Worm (Caenorhabditis elegans) whole organism, young adult: ENCODE measurements around the gene cpar-1.

ENCODE experiments used
- B0019.2 ChIP-seq: fragments of 200-800 bp; sonication (Bioruptor generic); conservative IDR thresholded peaks from 2 replicates; pipeline ENCODE4 v1.3.6; 2022; ENCODE audit warnings: missing genetic modification reagents, missing genetic modification characterization, missing compliant biosample characterization
- B0035.1 ChIP-seq: sonication (generic microtip); optimal IDR thresholded peaks from 2 replicates; lab custom pipeline; 2016; ENCODE audit warnings: missing genetic modification characterization, mild to moderate bottlenecking, missing compliant biosample characterization, missing genotype, missing genetic modification reagents
- B0336.3 ChIP-seq: fragments of 200-800 bp; sonication (Bioruptor generic); IDR thresholded peaks from 2 replicates; pipeline ENCODE4 v1.3.6; 2022; ENCODE audit warnings: missing genetic modification characterization, missing compliant biosample characterization
- D2030.7 ChIP-seq: fragments of 200-800 bp; sonication (Bioruptor generic); IDR thresholded peaks from 2 replicates; pipeline ENCODE4 v1.3.6; 2022; ENCODE audit warnings: missing genetic modification reagents, missing genetic modification characterization, missing compliant biosample characterization
- F22D6.2 ChIP-seq: sonication (generic microtip); optimal IDR thresholded peaks from 2 replicates; lab custom pipeline; 2016; ENCODE audit warnings: mild to moderate bottlenecking, missing genetic modification characterization, missing compliant biosample characterization
- F33H1.4 ChIP-seq: fragments of 200-800 bp; sonication (Bioruptor generic); IDR thresholded peaks from 2 replicates; pipeline ENCODE4 v1.3.6; 2022; ENCODE audit warnings: missing genetic modification reagents, missing genetic modification characterization, missing compliant biosample characterization
- F57C9.4 ChIP-seq: sonication (generic microtip); optimal IDR thresholded peaks from 2 replicates; lab custom pipeline; 2017; ENCODE audit warnings: mild to moderate bottlenecking, missing genetic modification characterization, missing compliant biosample characterization
- K12H6.12 ChIP-seq: fragments of 200-800 bp; sonication (Bioruptor generic); optimal IDR thresholded peaks from 2 replicates; lab custom pipeline; 2018; ENCODE audit warnings: mild to moderate bottlenecking, missing genetic modification characterization, missing compliant biosample characterization
- Y53F4B.3 ChIP-seq: fragments of 200-800 bp; sonication (Bioruptor generic); IDR thresholded peaks from 2 replicates; pipeline ENCODE4 v1.3.6; 2022; ENCODE audit warnings: missing genetic modification reagents, missing genetic modification characterization, missing compliant biosample characterization
- Y56A3A.18 ChIP-seq: fragments of 200-800 bp; sonication (Bioruptor generic); IDR thresholded peaks from 2 replicates; pipeline ENCODE4 v1.3.6; 2022; ENCODE audit warnings: missing genetic modification reagents, missing genetic modification characterization, missing compliant biosample characterization
- Y95B8A.8 ChIP-seq: fragments of 200-800 bp; sonication (Bioruptor generic); IDR thresholded peaks from 2 replicates; pipeline ENCODE4 v1.3.6; 2022; ENCODE audit warnings: missing genetic modification reagents, missing genetic modification characterization, missing compliant biosample characterization
- ama-1 ChIP-seq, 3 experiments: fragments of 150-350 bp in 1 of 3; sonication (generic microtip) in 2 of 3; optimal IDR thresholded peaks; 2 replicates each; lab custom pipeline; 2014 to 2018; ENCODE audit warnings: missing biosample characterization in 2 of 3, missing genetic modification characterization in 2 of 3, missing genetic modification reagents in 2 of 3
- attf-5 ChIP-seq: fragments of 200-800 bp; sonication (Bioruptor generic); optimal IDR thresholded peaks from 2 replicates; lab custom pipeline; 2018; ENCODE audit warnings: mild to moderate bottlenecking, missing genetic modification characterization, missing compliant biosample characterization
- cebp-1 ChIP-seq, 2 experiments: fragments of 200-800 bp in 1 of 2; sonication (Bioruptor generic) in 1 of 2; sonication (generic microtip) in 1 of 2; IDR thresholded peaks in 1 of 2; optimal IDR thresholded peaks in 1 of 2; 2 replicates each; pipeline versions ENCODE4 v1.3.6 to Lab custom; 2017 to 2022; ENCODE audit warnings: missing compliant biosample characterization in 2 of 2, missing genetic modification characterization in 2 of 2, mild to moderate bottlenecking in 1 of 2, missing genetic modification reagents in 1 of 2, moderate library complexity in 1 of 2
- ceh-27 ChIP-seq: fragments of 200-800 bp; sonication (Bioruptor generic); optimal IDR thresholded peaks from 2 replicates; lab custom pipeline; 2018; ENCODE audit warnings: mild to moderate bottlenecking, missing genetic modification characterization, moderate library complexity, missing compliant biosample characterization
- ceh-40 ChIP-seq: fragments of 200-800 bp; sonication (Bioruptor generic); IDR thresholded peaks from 2 replicates; pipeline ENCODE4 v1.3.6; 2022; ENCODE audit warnings: missing genetic modification characterization, missing compliant biosample characterization
- ceh-58 ChIP-seq: fragments of 200-800 bp; sonication (Bioruptor generic); IDR thresholded peaks from 2 replicates; pipeline ENCODE4 v1.3.6; 2022; ENCODE audit warnings: missing genetic modification characterization, missing compliant biosample characterization
- ceh-91 ChIP-seq: fragments of 200-800 bp; sonication (Bioruptor generic); IDR thresholded peaks from 2 replicates; pipeline ENCODE4 v1.3.6; 2022; ENCODE audit warnings: missing genetic modification reagents, missing genetic modification characterization, missing compliant biosample characterization
- chd-7 ChIP-seq: sonication (generic microtip); optimal IDR thresholded peaks from 2 replicates; lab custom pipeline; 2016; ENCODE audit warnings: mild to moderate bottlenecking, missing genetic modification characterization, moderate library complexity, missing compliant biosample characterization
- die-1 ChIP-seq: sonication (generic microtip); optimal IDR thresholded peaks from 2 replicates; lab custom pipeline; 2016; ENCODE audit warnings: missing genotype, mild to moderate bottlenecking, missing genetic modification characterization, missing compliant biosample characterization
- egl-44 ChIP-seq: fragments of 200-800 bp; sonication (Bioruptor generic); IDR thresholded peaks from 2 replicates; pipeline ENCODE4 v1.3.6; 2022; ENCODE audit warnings: missing genetic modification reagents, missing genetic modification characterization, missing compliant biosample characterization
- egrh-3 ChIP-seq: fragments of 200-800 bp; sonication (Bioruptor generic); IDR thresholded peaks from 2 replicates; pipeline ENCODE4 v1.3.6; 2022; ENCODE audit warnings: missing genetic modification reagents, missing genetic modification characterization, missing compliant biosample characterization
- gei-17 ChIP-seq: fragments of 200-800 bp; sonication (Bioruptor generic); optimal IDR thresholded peaks from 2 replicates; lab custom pipeline; 2018; ENCODE audit warnings: mild to moderate bottlenecking, missing genetic modification characterization, missing compliant biosample characterization
- hmg-1.2 ChIP-seq: fragments of 200-800 bp; sonication (Bioruptor generic); IDR thresholded peaks from 2 replicates; pipeline ENCODE4 v1.3.6; 2022; ENCODE audit warnings: missing genetic modification reagents, missing genetic modification characterization, missing compliant biosample characterization
- hmg-20 ChIP-seq: fragments of 200-800 bp; sonication (Bioruptor generic); IDR thresholded peaks from 2 replicates; pipeline ENCODE4 v1.3.6; 2022; ENCODE audit warnings: missing genetic modification reagents, missing genetic modification characterization, missing compliant biosample characterization
- hrde-1 ChIP-seq: sonication (generic microtip); optimal IDR thresholded peaks from 2 replicates; lab custom pipeline; 2016; ENCODE audit warnings: missing genetic modification characterization, mild to moderate bottlenecking, missing compliant biosample characterization, moderate library complexity, missing genotype, missing genetic modification reagents, borderline replicate concordance
- hsf-1 ChIP-seq: fragments of 200-800 bp; sonication (Bioruptor generic); IDR thresholded peaks from 2 replicates; pipeline ENCODE4 v1.3.6; 2022; ENCODE audit warnings: missing genetic modification reagents, missing genetic modification characterization, missing compliant biosample characterization
- let-526 ChIP-seq: fragments of 200-800 bp; sonication (Bioruptor generic); IDR thresholded peaks from 2 replicates; pipeline ENCODE4 v1.3.6; 2022; ENCODE audit warnings: missing genetic modification reagents, missing genetic modification characterization, missing compliant biosample characterization
- lin-35 ChIP-seq, 3 experiments: fragments of 150-350 bp in 2 of 3; sonication (generic microtip) in 1 of 3; optimal IDR thresholded peaks; 2 replicates each; lab custom pipeline; 2014 to 2018; ENCODE audit warnings: missing biosample characterization in 3 of 3, missing genetic modification characterization in 3 of 3, missing genetic modification reagents in 3 of 3
- madf-3 ChIP-seq: fragments of 200-800 bp; sonication (Bioruptor generic); IDR thresholded peaks from 2 replicates; pipeline ENCODE4 v1.3.6; 2022; ENCODE audit warnings: missing genetic modification reagents, missing genetic modification characterization, missing compliant biosample characterization
- madf-8 ChIP-seq: fragments of 200-800 bp; sonication (Bioruptor generic); conservative IDR thresholded peaks from 2 replicates; pipeline ENCODE4 v1.3.6; 2022; ENCODE audit warnings: missing genetic modification reagents, missing genetic modification characterization, missing compliant biosample characterization
- mcd-1 ChIP-seq: fragments of 200-800 bp; sonication (Bioruptor generic); IDR thresholded peaks from 2 replicates; pipeline ENCODE4 v1.3.6; 2022; ENCODE audit warnings: missing genetic modification reagents, missing genetic modification characterization, missing compliant biosample characterization
- nhr-80 ChIP-seq: sonication (generic microtip); optimal IDR thresholded peaks from 2 replicates; lab custom pipeline; 2016; ENCODE audit warnings: missing genetic modification characterization, missing compliant biosample characterization
- pbrm-1 ChIP-seq: fragments of 200-800 bp; sonication (Bioruptor generic); IDR thresholded peaks from 2 replicates; pipeline ENCODE4 v1.3.6; 2022; ENCODE audit warnings: missing genetic modification reagents, missing genetic modification characterization, missing compliant biosample characterization
- pha-4 ChIP-seq: fragments of 150-350 bp; sonication (generic microtip); optimal IDR thresholded peaks from 2 replicates; lab custom pipeline; 2014; ENCODE audit warnings: missing biosample characterization, missing genetic modification reagents, missing genetic modification characterization
- rcor-1 ChIP-seq: fragments of 200-800 bp; sonication (Bioruptor generic); IDR thresholded peaks from 2 replicates; pipeline ENCODE4 v1.3.6; 2022; ENCODE audit warnings: missing genetic modification reagents, missing genetic modification characterization, missing compliant biosample characterization
- sea-2 ChIP-seq: fragments of 200-800 bp; sonication (Bioruptor generic); IDR thresholded peaks from 2 replicates; pipeline ENCODE4 v1.3.6; 2022; ENCODE audit warnings: missing genetic modification characterization, missing compliant biosample characterization
- snpc-1.1 ChIP-seq: sonication (generic microtip); optimal IDR thresholded peaks from 2 replicates; lab custom pipeline; 2017; ENCODE audit warnings: missing genetic modification characterization, mild to moderate bottlenecking, missing compliant biosample characterization, antibody characterized with exemption, moderate library complexity, missing genotype, missing genetic modification reagents; ENCODE audit not compliant: insufficient read depth
- snpc-1.3 ChIP-seq: sonication (generic microtip); optimal IDR thresholded peaks from 2 replicates; lab custom pipeline; 2017; ENCODE audit warnings: missing genetic modification characterization, mild to moderate bottlenecking, missing compliant biosample characterization, antibody characterized with exemption, moderate library complexity, missing genotype, missing genetic modification reagents; ENCODE audit not compliant: insufficient read depth
- snpc-3.4 ChIP-seq: sonication (generic microtip); optimal IDR thresholded peaks from 2 replicates; lab custom pipeline; 2017; ENCODE audit warnings: missing genetic modification characterization, mild to moderate bottlenecking, missing compliant biosample characterization, antibody characterized with exemption, moderate library complexity, missing genotype, missing genetic modification reagents
- somi-1 ChIP-seq: fragments of 200-800 bp; sonication (Bioruptor generic); optimal IDR thresholded peaks from 2 replicates; lab custom pipeline; 2018; ENCODE audit warnings: mild to moderate bottlenecking, missing genetic modification characterization, missing compliant biosample characterization
- tbp1 ChIP-seq: fragments of 200-800 bp; sonication (Bioruptor generic); optimal IDR thresholded peaks from 2 replicates; lab custom pipeline; 2018; ENCODE audit warnings: mild to moderate bottlenecking, missing genetic modification characterization, missing compliant biosample characterization
- tbx-9 ChIP-seq: sonication (generic microtip); optimal IDR thresholded peaks from 2 replicates; lab custom pipeline; 2016; ENCODE audit warnings: borderline replicate concordance, missing genetic modification characterization, inconsistent platforms, missing compliant biosample characterization
- tlf-1 ChIP-seq: fragments of 200-800 bp; sonication (Bioruptor generic); optimal IDR thresholded peaks from 2 replicates; lab custom pipeline; 2018; ENCODE audit warnings: mild to moderate bottlenecking, missing genetic modification characterization, missing compliant biosample characterization
- unc-130 ChIP-seq: sonication (generic microtip); optimal IDR thresholded peaks from 2 replicates; lab custom pipeline; 2016; ENCODE audit warnings: missing genetic modification reagents, missing genetic modification characterization, missing compliant biosample characterization
- ztf-18 ChIP-seq: sonication (generic microtip); optimal IDR thresholded peaks from 2 replicates; lab custom pipeline; 2016; ENCODE audit warnings: missing genotype, mild to moderate bottlenecking, missing genetic modification characterization, missing compliant biosample characterization
- ztf-25 ChIP-seq: fragments of 200-800 bp; sonication (Bioruptor generic); IDR thresholded peaks from 2 replicates; pipeline ENCODE4 v1.3.6; 2022; ENCODE audit warnings: missing genetic modification reagents, missing genetic modification characterization, missing compliant biosample characterization

Gene cpar-1

ce11 chrIII:9467095-9467494 is 33.2 kb downstream of the cpar-1 start, which contains the start of gene baf-1 (continued):
- TF ChIP-seq egl-44 (GFP tag; lab: Robert Waterston, UW) (no peak), chd-7 (no peak), tlf-1 (GFP tag; lab: Kevin White, UChicago) (peak; percentile 7), ztf-25 (GFP tag; lab: Robert Waterston, UW) (no peak), ama-1 (optimal IDR thresholded peaks at IDR 0.05; lab: Kevin White, UChicago) (no peak), ama-1 (GFP tag; optimal IDR thresholded peaks at IDR 0.05; lab: Kevin White, UChicago) (no peak), cebp-1 (GFP tag; IDR thresholded peaks at IDR 0.05; lab: Robert Waterston, UW) (peak; percentile 21; the same call in 1 of the 2 replicates), cebp-1 (tag; optimal IDR thresholded peaks at IDR 0.05; lab: Kevin White, UChicago) (peak; percentile 92), ceh-58 (GFP tag; lab: Robert Waterston, UW) (no peak), Y95B8A.8 (GFP tag; lab: Robert Waterston, UW) (no peak), hrde-1 (tag; lab: Kevin White, UChicago) (no peak), let-526 (no peak), hmg-1.2 (peak; percentile 97), hmg-20 (GFP tag; lab: Robert Waterston, UW) (no peak), lin-35 (GFP tag; optimal IDR thresholded peaks at IDR 0.05; lab: Kevin White, UChicago) (peak in 1 of 3 experiments; percentile 51), unc-130 (peak; percentile 25), rcor-1 (GFP tag; lab: Robert Waterston, UW) (no peak), F33H1.4 (GFP tag; lab: Robert Waterston, UW) (no peak), ceh-40 (GFP tag; lab: Robert Waterston, UW) (no peak), snpc-1.1 (tag; lab: Kevin White, UChicago) (no peak), D2030.7 (GFP tag; lab: Robert Waterston, UW) (peak; percentile 27; the same call in 1 of the 2 replicates), madf-3 (GFP tag; lab: Robert Waterston, UW) (no peak), ceh-91 (GFP tag; lab: Robert Waterston, UW) (peak; percentile 43; the same call in 1 of the 2 replicates), madf-8 (0 out of 2 replicates have a peak, but pooled peaks have one; percentile 15), F57C9.4 (tag; lab: Kevin White, UChicago) (no peak), sea-2 (GFP tag; lab: Robert Waterston, UW) (no peak), Y53F4B.3 (GFP tag; lab: Robert Waterston, UW) (no peak), ztf-18 (tag; lab: Kevin White, UChicago) (peak; percentile 33), gei-17 (no peak), B0035.1 (tag; lab: Kevin White, UChicago) (no peak), Y56A3A.18 (GFP tag; lab: Robert Waterston, UW) (no peak), hsf-1 (peak; percentile 41; the same call in 1 of the 2 replicates), attf-5 (peak; percentile 81), F22D6.2 (tag; lab: Kevin White, UChicago) (no peak), pbrm-1 (GFP tag; lab: Robert Waterston, UW) (0 out of 2 replicates have a peak, but pooled peaks have one; percentile 16), B0336.3 (GFP tag; lab: Robert Waterston, UW) (0 out of 2 replicates have a peak, but pooled peaks have one; percentile 37), snpc-1.3 (tag; lab: Kevin White, UChicago) (peak; percentile 15), nhr-80 (tag; lab: Kevin White, UChicago) (peak; percentile 40), tbx-9 (tag; lab: Kevin White, UChicago) (no peak), B0019.2 (GFP tag; lab: Robert Waterston, UW) (no peak), die-1 (tag; lab: Kevin White, UChicago) (no peak), egrh-3 (GFP tag; lab: Robert Waterston, UW) (no peak), mcd-1 (GFP tag; lab: Robert Waterston, UW) (peak; percentile 97), K12H6.12 (no peak), ceh-27 (no peak), somi-1 (no peak), snpc-3.4 (peak; percentile 11), tbp1 (peak; percentile 50), pha-4 (tag; lab: Kevin White, UChicago) (no peak)
